Worm (Caenorhabditis elegans): ENCODE data around the gene grl-27.

grl-27 gene

ce11 chrV:3611654-3612053, 36.0 kb upstream of the grl-27 start, which contains the start of gene T22F3.10:
Gene T22F3.10, minus strand, starts transcription at chrV:3611754.
- TF ChIP-seq lin-15B (tag; optimal IDR thresholded peaks at IDR 0.05) = no peak
- no peak for TF ChIP-seq nhr-19 (GFP tag; conservative IDR thresholded peaks at IDR 0.05)
- no peak for TF ChIP-seq swsn-7 (tag; optimal IDR thresholded peaks at IDR 0.05)
- no peak for TF ChIP-seq unc-62 (GFP tag; optimal IDR thresholded peaks at IDR 0.05)
- no peak for TF ChIP-seq nhr-76 (tag; optimal IDR thresholded peaks at IDR 0.05)
- no peak for TF ChIP-seq nhr-20 (tag; optimal IDR thresholded peaks at IDR 0.05)
- no peak for TF ChIP-seq unc-98 (GFP tag; IDR thresholded peaks at IDR 0.05)
- TF ChIP-seq skn-1 (tag; optimal IDR thresholded peaks at IDR 0.05) = no peak
- TF ChIP-seq isw-1 (GFP tag; IDR thresholded peaks at IDR 0.05) = no peak
- no peak for TF ChIP-seq dpl-1 (GFP tag; optimal IDR thresholded peaks at IDR 0.05)
- TF ChIP-seq efl-3 (GFP tag; optimal IDR thresholded peaks at IDR 0.05) = no peak
- no peak for TF ChIP-seq mep-1 (tag; optimal IDR thresholded peaks at IDR 0.05)
- TF ChIP-seq nhr-47 (tag; optimal IDR thresholded peaks at IDR 0.05) = no peak
- no peak for TF ChIP-seq hpl-2 (GFP tag; optimal IDR thresholded peaks at IDR 0.05)
- no peak for TF ChIP-seq C34B4.2 (tag; optimal IDR thresholded peaks at IDR 0.05)
- no peak for TF ChIP-seq sptf-1 (tag; optimal IDR thresholded peaks at IDR 0.05)

ce11 chrV:3610709-3611108, 35.0 kb upstream of the grl-27 start:
- TF ChIP-seq nhr-28 (tag; optimal IDR thresholded peaks at IDR 0.05) = no peak
- no peak for TF ChIP-seq ztf-4 (tag; optimal IDR thresholded peaks at IDR 0.05)
- no peak for TF ChIP-seq ceh-90 (tag; optimal IDR thresholded peaks at IDR 0.05)
- peak; percentile 2 for TF ChIP-seq tbx-2 (tag; optimal IDR thresholded peaks at IDR 0.05)
- no peak for TF ChIP-seq nhr-237 (tag; optimal IDR thresholded peaks at IDR 0.05)
- no peak for TF ChIP-seq mab-9 (GFP tag; IDR thresholded peaks at IDR 0.05)
- TF ChIP-seq xbp-1 (tag; optimal IDR thresholded peaks at IDR 0.05) = no peak
- no peak for TF ChIP-seq sup-37 (GFP tag; optimal IDR thresholded peaks at IDR 0.05)
- TF ChIP-seq unc-98 (GFP tag; IDR thresholded peaks at IDR 0.05) = no peak
- no peak for TF ChIP-seq ztf-11 (tag; optimal IDR thresholded peaks at IDR 0.05)
- peak; percentile 61 for TF ChIP-seq nhr-85 (tag)
- TF ChIP-seq F16B12.6 (tag; optimal IDR thresholded peaks at IDR 0.05) = no peak
- no peak for TF ChIP-seq alr-1 (tag; optimal IDR thresholded peaks at IDR 0.05; ENCODE audit: borderline replicate concordance)
- TF ChIP-seq C16A3.4 (tag; optimal IDR thresholded peaks at IDR 0.05) = peak; percentile 40
- TF ChIP-seq snu-23 (GFP tag; optimal IDR thresholded peaks at IDR 0.05) = no peak
- TF ChIP-seq sptf-1 (tag; optimal IDR thresholded peaks at IDR 0.05) = no peak
- no peak for TF ChIP-seq lin-35 (GFP tag; optimal IDR thresholded peaks at IDR 0.05)
- TF ChIP-seq nhr-20 (tag; optimal IDR thresholded peaks at IDR 0.05) = peak; percentile 77
- no peak for TF ChIP-seq unc-86 (tag; optimal IDR thresholded peaks at IDR 0.05)
- TF ChIP-seq hlh-17 (GFP tag; optimal IDR thresholded peaks at IDR 0.05; ENCODE audit: borderline replicate concordance) = no peak
- TF ChIP-seq nhr-90 (tag; optimal IDR thresholded peaks at IDR 0.05; ENCODE audit: poor library complexity) = no peak
- no peak for TF ChIP-seq ama-1 (optimal IDR thresholded peaks at IDR 0.05)
- TF ChIP-seq aly-2 (tag; optimal IDR thresholded peaks at IDR 0.05) = no peak
- peak; percentile 84 for TF ChIP-seq blmp-1 (tag; optimal IDR thresholded peaks at IDR 0.05)
- no peak for TF ChIP-seq lin-39 (tag; optimal IDR thresholded peaks at IDR 0.05)
- no peak for TF ChIP-seq skn-1 (tag; optimal IDR thresholded peaks at IDR 0.05)
- no peak for TF ChIP-seq nhr-12 (tag; optimal IDR thresholded peaks at IDR 0.05)
- no peak for TF ChIP-seq elt-2 (tag; optimal IDR thresholded peaks at IDR 0.05)
- TF ChIP-seq mep-1 (tag; optimal IDR thresholded peaks at IDR 0.05) = no peak
- TF ChIP-seq lir-3 (tag; optimal IDR thresholded peaks at IDR 0.05; ENCODE audit: poor library complexity) = no peak
- no peak for TF ChIP-seq lin-15B (tag; optimal IDR thresholded peaks at IDR 0.05)
- TF ChIP-seq hpl-2 (GFP tag; optimal IDR thresholded peaks at IDR 0.05) = no peak
- no peak for TF ChIP-seq hlh-4 (tag; optimal IDR thresholded peaks at IDR 0.05)
- TF ChIP-seq unc-130 (tag; optimal IDR thresholded peaks at IDR 0.05) = peak; percentile 87
- no peak for TF ChIP-seq unc-30 (tag; optimal IDR thresholded peaks at IDR 0.05)
- no peak for TF ChIP-seq nhr-84 (tag; optimal IDR thresholded peaks at IDR 0.05)
- TF ChIP-seq elt-3 (tag; optimal IDR thresholded peaks at IDR 0.05) = peak in 5 of 6 experiments; percentile 36 to 99 (median 89)
- peak in 1 of 3 experiments; percentile 15 for TF ChIP-seq dpl-1 (GFP tag; optimal IDR thresholded peaks at IDR 0.05)
- TF ChIP-seq swsn-7 (tag; optimal IDR thresholded peaks at IDR 0.05) = no peak
- TF ChIP-seq jun-1 (tag; optimal IDR thresholded peaks at IDR 0.05) = no peak
- TF ChIP-seq fkh-10 (GFP tag; optimal IDR thresholded peaks at IDR 0.05) = no peak
- TF ChIP-seq pqm-1 (tag; optimal IDR thresholded peaks at IDR 0.05) = no peak
- TF ChIP-seq lsy-2 (tag; optimal IDR thresholded peaks at IDR 0.05) = peak in 1 of 2 experiments; percentile 49
- TF ChIP-seq nhr-11 (tag; optimal IDR thresholded peaks at IDR 0.05) = no peak
- TF ChIP-seq ces-1 (GFP tag; optimal IDR thresholded peaks at IDR 0.05) = no peak
